Worm (Caenorhabditis elegans): ENCODE measurements around the gene glt-3.

DNA sequence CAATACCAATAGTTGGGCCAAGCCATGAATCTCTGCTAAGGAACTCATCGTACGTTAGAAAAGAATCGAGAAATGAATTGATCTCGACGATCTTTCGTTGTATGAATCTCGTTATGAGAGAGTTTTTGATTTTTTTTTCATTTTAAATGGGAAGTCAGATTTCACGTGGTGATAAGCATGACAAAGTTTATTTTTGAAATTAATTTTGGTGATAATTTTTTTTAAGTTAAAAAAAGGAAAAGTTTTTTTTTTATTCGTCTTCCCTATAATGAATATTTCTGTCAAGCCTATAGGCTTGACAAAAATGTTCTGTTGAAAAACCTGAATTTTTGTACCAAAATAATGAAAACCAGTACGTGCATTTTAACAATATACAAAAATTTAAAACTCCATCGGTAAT lies 5.8 kb downstream of the glt-3 start, which contains the start of gene K08F4.5:
- TF ChIP-seq ama-1 (optimal IDR thresholded peaks at IDR 0.05) (no peak), snpc-4 (tag; optimal IDR thresholded peaks at IDR 0.05) (no peak), skn-1 (tag; optimal IDR thresholded peaks at IDR 0.05) (no peak), lin-39 (tag; optimal IDR thresholded peaks at IDR 0.05) (no peak), ztf-4 (tag; optimal IDR thresholded peaks at IDR 0.05) (no peak), C04F5.9 (tag; optimal IDR thresholded peaks at IDR 0.05) (no peak), dpl-1 (GFP tag; optimal IDR thresholded peaks at IDR 0.05) (no peak), ceh-82 (tag; optimal IDR thresholded peaks at IDR 0.05) (no peak), nhr-11 (tag; optimal IDR thresholded peaks at IDR 0.05) (no peak), hpl-2 (GFP tag; optimal IDR thresholded peaks at IDR 0.05) (no peak), ztf-11 (tag; optimal IDR thresholded peaks at IDR 0.05) (no peak), nhr-90 (tag; optimal IDR thresholded peaks at IDR 0.05; ENCODE audit: poor library complexity) (no peak), nhr-12 (tag; optimal IDR thresholded peaks at IDR 0.05) (no peak)
